Worm (Caenorhabditis elegans): ENCODE results near the gene col-158.

Gene col-158

DNA sequence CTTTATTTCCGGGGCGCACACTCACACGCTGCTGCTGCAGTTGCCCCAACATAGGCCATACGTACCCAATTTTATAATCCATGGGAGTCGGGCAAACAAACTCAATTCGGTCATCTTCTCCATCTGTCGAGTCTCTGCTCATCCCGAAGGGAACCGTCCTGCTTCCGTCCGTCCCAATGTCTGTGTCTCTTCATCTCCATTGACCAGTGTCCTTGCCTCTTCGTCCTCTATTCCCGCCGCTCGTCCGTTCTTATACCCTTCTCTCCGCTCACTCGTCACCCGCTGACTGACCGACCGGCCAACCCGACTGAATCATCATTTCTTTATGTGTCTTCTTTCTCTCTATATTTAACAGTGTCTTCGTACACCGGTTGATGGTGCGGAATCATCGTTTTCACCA is 15.4 kb downstream of the col-158 start:
- TF ChIP-seq mep-1 (tag; optimal IDR thresholded peaks at IDR 0.05) (peak; percentile 60), vab-15 (tag; optimal IDR thresholded peaks at IDR 0.05) (no peak), isw-1 (GFP tag; IDR thresholded peaks at IDR 0.05) (no peak; the same call in 1 of the 2 replicates), fos-1 (tag; optimal IDR thresholded peaks at IDR 0.05) (peak; percentile 5), mab-9 (GFP tag; IDR thresholded peaks at IDR 0.05) (0 out of 2 replicates have a peak, but pooled peaks have one; percentile 8), swsn-7 (tag; optimal IDR thresholded peaks at IDR 0.05) (peak; percentile 17), nhr-90 (tag; optimal IDR thresholded peaks at IDR 0.05; ENCODE audit: poor library complexity) (peak; percentile 19), fkh-8 (tag; optimal IDR thresholded peaks at IDR 0.05) (no peak), grh-1 (GFP tag; IDR thresholded peaks at IDR 0.05) (no peak), efl-1 (optimal IDR thresholded peaks at IDR 0.05) (no peak), efl-1 (GFP tag; optimal IDR thresholded peaks at IDR 0.05 in 1 of 2) (peak in 1 of 2 experiments; percentile 33), lsy-2 (tag; optimal IDR thresholded peaks at IDR 0.05) (peak in 1 of 2 experiments; percentile 8), unc-62 (GFP tag; optimal IDR thresholded peaks at IDR 0.05) (no peak), zag-1 (tag; optimal IDR thresholded peaks at IDR 0.05) (no peak), unc-86 (tag; optimal IDR thresholded peaks at IDR 0.05) (no peak), unc-30 (tag; optimal IDR thresholded peaks at IDR 0.05) (no peak), lin-39 (tag; optimal IDR thresholded peaks at IDR 0.05) (no peak), skn-1 (tag; optimal IDR thresholded peaks at IDR 0.05) (peak; percentile 59), xbp-1 (tag; optimal IDR thresholded peaks at IDR 0.05) (no peak), egl-13 (tag; optimal IDR thresholded peaks at IDR 0.05) (no peak), Y116A8C.19 (tag; optimal IDR thresholded peaks at IDR 0.05; ENCODE audit: borderline replicate concordance) (no peak), ces-1 (GFP tag; optimal IDR thresholded peaks at IDR 0.05) (no peak), hpl-2 (GFP tag; optimal IDR thresholded peaks at IDR 0.05) (no peak), nhr-47 (tag; optimal IDR thresholded peaks at IDR 0.05) (peak; percentile 30), nhr-84 (tag; optimal IDR thresholded peaks at IDR 0.05) (no peak), sptf-1 (tag; optimal IDR thresholded peaks at IDR 0.05) (no peak), alr-1 (tag; optimal IDR thresholded peaks at IDR 0.05; ENCODE audit: borderline replicate concordance) (no peak), snpc-4 (tag; optimal IDR thresholded peaks at IDR 0.05) (peak; percentile 38), nhr-20 (tag; optimal IDR thresholded peaks at IDR 0.05) (peak; percentile 11), ceh-88 (GFP tag; IDR thresholded peaks at IDR 0.05) (no peak), ztf-11 (tag; optimal IDR thresholded peaks at IDR 0.05) (peak in 1 of 2 experiments; percentile 17), ceh-82 (tag; optimal IDR thresholded peaks at IDR 0.05) (peak in 1 of 3 experiments; percentile 31), aly-2 (tag; optimal IDR thresholded peaks at IDR 0.05) (no peak), rnt-1 (tag; optimal IDR thresholded peaks at IDR 0.05) (peak; percentile 30), lin-14 (GFP tag; optimal IDR thresholded peaks at IDR 0.05) (peak; percentile 94), hlh-4 (tag; optimal IDR thresholded peaks at IDR 0.05) (no peak), lin-35 (GFP tag; optimal IDR thresholded peaks at IDR 0.05) (peak; percentile 38 to 43), nhr-71 (tag; optimal IDR thresholded peaks at IDR 0.05) (no peak), mdl-1 (tag; optimal IDR thresholded peaks at IDR 0.05) (peak in 1 of 2 experiments; percentile 7), snu-23 (GFP tag; optimal IDR thresholded peaks at IDR 0.05) (peak; percentile 37), blmp-1 (tag; optimal IDR thresholded peaks at IDR 0.05) (peak; percentile 60)

DNA sequence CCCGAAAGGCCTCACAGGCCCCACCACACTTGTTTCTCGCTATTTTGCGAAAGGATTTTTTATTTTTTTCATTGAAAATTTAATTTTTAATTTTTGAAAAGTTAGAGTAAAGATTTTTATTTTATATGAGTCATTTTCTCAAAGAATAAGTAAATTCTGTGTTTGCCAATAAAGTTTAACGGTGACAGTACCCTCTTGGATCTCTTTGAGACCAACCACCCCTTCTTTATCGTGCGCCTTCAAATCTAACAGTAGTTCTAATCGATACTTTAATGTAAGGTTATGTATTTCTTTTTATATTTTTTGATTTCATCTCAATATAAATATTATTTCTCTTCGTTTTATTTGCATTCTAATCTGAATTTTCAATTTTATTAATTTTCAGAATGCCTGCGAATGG is 16.1 kb downstream of the col-158 start, which contains the start of gene hmp-1:
hmp-1 (plus strand) TSS at position 380 of the 400 bp plus-strand sequence.
- TF ChIP-seq grh-1 (GFP tag; IDR thresholded peaks at IDR 0.05) (no peak), efl-1 (optimal IDR thresholded peaks at IDR 0.05) (no peak), efl-1 (GFP tag; optimal IDR thresholded peaks at IDR 0.05 in 1 of 2) (peak in 1 of 2 experiments; percentile 38), elt-3 (tag; optimal IDR thresholded peaks at IDR 0.05) (no peak), lin-13 (GFP tag; optimal IDR thresholded peaks at IDR 0.05) (no peak), nhr-90 (tag; optimal IDR thresholded peaks at IDR 0.05; ENCODE audit: poor library complexity) (no peak), ets-5 (GFP tag; IDR thresholded peaks at IDR 0.05) (no peak)
